Worm (Caenorhabditis elegans) whole organism, L2 larva: ENCODE measurements around the gene ints-11.

Source experiments
- ZK546.5 ChIP-seq: sonication (generic microtip); optimal IDR thresholded peaks from 2 replicates; lab custom pipeline; 2017; ENCODE audit warnings: missing biosample characterization, missing genetic modification characterization
- alr-1 ChIP-seq: fragments of 150-350 bp; optimal IDR thresholded peaks from 2 replicates; lab custom pipeline; 2014; ENCODE audit warnings: missing biosample characterization, missing genetic modification characterization
- aly-2 ChIP-seq: fragments of 150-350 bp; optimal IDR thresholded peaks from 2 replicates; lab custom pipeline; 2014; ENCODE audit warnings: missing biosample characterization, missing genetic modification characterization
- fos-1 ChIP-seq: fragments of 150-350 bp; optimal IDR thresholded peaks from 2 replicates; lab custom pipeline; 2014; ENCODE audit warnings: missing biosample characterization, missing genetic modification characterization
- lin-13 ChIP-seq: fragments of 150-350 bp; optimal IDR thresholded peaks from 2 replicates; lab custom pipeline; 2014; ENCODE audit warnings: missing biosample characterization, missing genetic modification reagents, missing genetic modification characterization
- nhr-10 ChIP-seq: sonication (generic microtip); optimal IDR thresholded peaks from 2 replicates; lab custom pipeline; 2017; ENCODE audit warnings: missing biosample characterization, missing genetic modification characterization
- nhr-12 ChIP-seq: fragments of 150-350 bp; optimal IDR thresholded peaks from 2 replicates; lab custom pipeline; 2014; ENCODE audit warnings: missing biosample characterization, missing genetic modification characterization
- nhr-21 ChIP-seq: fragments of 150-350 bp; optimal IDR thresholded peaks from 2 replicates; lab custom pipeline; 2014; ENCODE audit warnings: missing biosample characterization, missing genetic modification characterization
- nhr-237 ChIP-seq: fragments of 150-350 bp; optimal IDR thresholded peaks from 2 replicates; lab custom pipeline; 2014; ENCODE audit warnings: missing biosample characterization, missing genetic modification characterization
- nhr-25 ChIP-seq: fragments of 150-350 bp; sonication (generic microtip); optimal IDR thresholded peaks from 3 replicates; lab custom pipeline; 2014; ENCODE audit warnings: missing biosample characterization, missing genetic modification characterization
- skn-1 ChIP-seq: sonication (generic microtip); optimal IDR thresholded peaks from 2 replicates; lab custom pipeline; 2017; ENCODE audit warnings: missing biosample characterization, missing genetic modification characterization
- snpc-4 ChIP-seq: fragments of 150-350 bp; optimal IDR thresholded peaks from 2 replicates; lab custom pipeline; 2014; ENCODE audit warnings: missing biosample characterization, missing genetic modification characterization
- unc-62 ChIP-seq: fragments of 150-350 bp; optimal IDR thresholded peaks from 2 replicates; lab custom pipeline; 2014; ENCODE audit warnings: missing biosample characterization, missing genetic modification reagents, missing genetic modification characterization

DNA sequence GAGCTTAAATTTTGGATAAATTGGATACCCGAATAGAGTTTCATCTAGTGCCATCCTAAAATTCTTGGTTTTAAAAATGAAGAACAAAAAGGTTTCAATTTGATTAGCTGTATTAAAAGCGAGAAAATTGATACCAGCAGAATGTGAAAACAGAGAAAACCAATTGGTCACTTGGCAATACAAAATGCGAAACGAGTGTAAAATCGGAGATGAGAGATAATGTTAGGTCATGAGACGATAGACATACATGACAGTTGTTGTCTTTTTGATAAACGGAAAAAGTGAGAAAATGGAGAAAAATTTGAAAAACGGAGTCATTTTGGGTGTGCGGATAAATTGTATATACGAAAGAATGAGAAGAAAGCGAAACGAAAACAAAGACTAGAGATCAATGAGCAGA is 38.3 kb downstream of the ints-11 start, which contains the start of gene sfxn-5:
- TF ChIP-seq nhr-25 (no peak), nhr-237 (tag; lab: Kevin White, UChicago) (no peak), fos-1 (tag; lab: Kevin White, UChicago) (peak; percentile 74), alr-1 (tag; lab: Kevin White, UChicago) (no peak), aly-2 (tag; lab: Kevin White, UChicago) (no peak), lin-13 (no peak), nhr-21 (tag; lab: Kevin White, UChicago) (no peak), skn-1 (tag; lab: Kevin White, UChicago) (peak; percentile 4), nhr-12 (no peak), ZK546.5 (tag; lab: Kevin White, UChicago) (no peak), unc-62 (GFP tag; lab: Kevin White, UChicago) (no peak), snpc-4 (no peak), nhr-10 (tag; lab: Kevin White, UChicago) (no peak)
